Worm (Caenorhabditis elegans): ENCODE results near the gene M05D6.8.

The M05D6.8 gene

ce11 chrII:8420775-8421388 is 50.2 kb downstream of the M05D6.8 start:
- peak; percentile 90 for TF ChIP-seq tlp-1 (tag; optimal IDR thresholded peaks at IDR 0.05)
- TF ChIP-seq C34B4.2 (tag; optimal IDR thresholded peaks at IDR 0.05) = no peak
- TF ChIP-seq hlh-4 (tag; optimal IDR thresholded peaks at IDR 0.05) = no peak
- no peak for TF ChIP-seq pag-3 (tag; optimal IDR thresholded peaks at IDR 0.05; ENCODE audit: borderline replicate concordance, insufficient read depth)
- TF ChIP-seq lsy-2 (tag; optimal IDR thresholded peaks at IDR 0.05) = peak in 1 of 2 experiments; percentile 48
- TF ChIP-seq zip-4 (GFP tag; optimal IDR thresholded peaks at IDR 0.05) = no peak
- no peak for TF ChIP-seq unc-86 (tag; optimal IDR thresholded peaks at IDR 0.05)
- no peak for TF ChIP-seq dsc-1 (tag; optimal IDR thresholded peaks at IDR 0.05)
- TF ChIP-seq ets-5 (GFP tag; IDR thresholded peaks at IDR 0.05) = no peak
- no peak for TF ChIP-seq grh-1 (GFP tag; IDR thresholded peaks at IDR 0.05)
